Worm (Caenorhabditis elegans): ENCODE data around the gene F14D2.19.

DNA sequence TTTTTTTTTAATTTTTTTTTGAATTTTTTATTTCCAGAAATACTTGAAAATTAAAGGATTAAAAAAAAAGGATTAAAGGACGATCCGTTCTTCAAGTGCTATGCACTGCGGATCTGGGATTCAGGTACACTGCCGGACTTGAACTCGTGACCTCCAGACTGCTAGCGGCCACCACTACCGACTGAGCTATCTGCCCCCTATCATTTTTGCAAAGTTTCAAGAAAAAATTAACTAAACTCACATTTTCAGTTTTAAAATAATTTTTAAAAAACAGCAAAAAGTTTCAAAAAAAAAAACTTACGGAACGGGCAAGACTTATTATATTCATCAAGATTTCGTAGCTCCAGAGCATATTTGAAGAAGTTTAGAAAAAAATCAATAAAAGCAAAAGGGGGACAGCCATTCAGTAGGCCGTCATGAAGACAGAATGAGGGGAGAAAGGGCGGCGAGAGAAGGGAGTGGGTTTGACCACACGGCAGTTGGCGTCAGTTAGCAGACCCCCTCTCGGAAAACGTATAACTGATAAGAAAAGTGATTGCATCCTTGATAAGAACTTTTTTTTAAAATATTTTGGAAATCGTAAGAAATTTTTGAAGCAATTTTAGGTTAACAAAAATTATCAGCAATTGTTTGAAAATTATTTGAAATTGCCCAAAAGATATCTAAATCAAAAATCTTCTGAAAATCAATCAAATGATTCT is 25.8 kb downstream of the F14D2.19 start:
- no peak for TF ChIP-seq ztf-29 (GFP tag; IDR thresholded peaks at IDR 0.05)
- TF ChIP-seq flt-1 (GFP tag; IDR thresholded peaks at IDR 0.05) = no peak
- no peak for TF ChIP-seq klf-2 (GFP tag; conservative IDR thresholded peaks at IDR 0.05)
- no peak for TF ChIP-seq tab-1 (GFP tag; IDR thresholded peaks at IDR 0.05)
- TF ChIP-seq cog-1 (tag; optimal IDR thresholded peaks at IDR 0.05) = no peak
